Worm (Caenorhabditis elegans) whole organism, L1 larva: ENCODE measurements around the gene srg-39.

ENCODE experiments used
- C04F5.9 ChIP-seq: sonication (generic microtip); optimal IDR thresholded peaks from 2 replicates; lab custom pipeline; 2016; ENCODE audit warnings: missing genetic modification characterization, missing compliant biosample characterization
- C16A3.4 ChIP-seq: fragments of 150-350 bp; optimal IDR thresholded peaks from 2 replicates; lab custom pipeline; 2014; ENCODE audit warnings: missing biosample characterization, missing genetic modification characterization
- alr-1 ChIP-seq: fragments of 200-800 bp; sonication (Bioruptor generic); optimal IDR thresholded peaks from 2 replicates; lab custom pipeline; 2018; ENCODE audit warnings: borderline replicate concordance, mild to moderate bottlenecking, missing genetic modification characterization, missing compliant biosample characterization
- aly-2 ChIP-seq: fragments of 150-350 bp; optimal IDR thresholded peaks from 2 replicates; lab custom pipeline; 2014; ENCODE audit warnings: missing biosample characterization, missing genetic modification characterization
- dpl-1 ChIP-seq, 3 experiments: fragments of 150-350 bp in 2 of 3; sonication (generic microtip) in 1 of 3; optimal IDR thresholded peaks; 2 replicates each; lab custom pipeline; 2014 to 2017; ENCODE audit warnings: missing biosample characterization in 3 of 3, missing genetic modification characterization in 3 of 3, missing genetic modification reagents in 3 of 3
- efl-3 ChIP-seq: fragments of 200-800 bp; sonication (Bioruptor generic); optimal IDR thresholded peaks from 2 replicates; lab custom pipeline; 2018; ENCODE audit warnings: mild to moderate bottlenecking, missing genetic modification characterization, missing compliant biosample characterization
- elt-3 ChIP-seq, 6 experiments: fragments of 150-350 bp in 1 of 6; sonication (generic microtip); optimal IDR thresholded peaks; 2 replicates each; lab custom pipeline; 2017 to 2018; ENCODE audit warnings: missing biosample characterization in 6 of 6, missing genetic modification characterization in 6 of 6, inconsistent platforms in 1 of 6
- ets-5 ChIP-seq: fragments of 200-800 bp; sonication (Bioruptor generic); IDR thresholded peaks from 2 replicates; pipeline ENCODE4 v1.3.6; 2022; ENCODE audit warnings: missing genetic modification characterization, missing compliant biosample characterization
- fkh-10 ChIP-seq: sonication (generic microtip); optimal IDR thresholded peaks from 2 replicates; lab custom pipeline; 2017; ENCODE audit warnings: missing biosample characterization, missing genetic modification reagents, missing genetic modification characterization
- fkh-8 ChIP-seq: sonication (generic microtip); optimal IDR thresholded peaks from 2 replicates; lab custom pipeline; 2016; ENCODE audit warnings: mild to moderate bottlenecking, missing genetic modification characterization, missing compliant biosample characterization
- fos-1 ChIP-seq: fragments of 150-350 bp; optimal IDR thresholded peaks from 2 replicates; lab custom pipeline; 2014; ENCODE audit warnings: missing biosample characterization, missing genetic modification characterization
- grh-1 ChIP-seq: fragments of 200-800 bp; sonication (Bioruptor generic); IDR thresholded peaks from 2 replicates; pipeline ENCODE4 v1.3.6; 2022; ENCODE audit warnings: missing genetic modification reagents, missing genetic modification characterization, missing compliant biosample characterization
- hlh-17 ChIP-seq: fragments of 200-800 bp; sonication (Bioruptor generic); optimal IDR thresholded peaks from 2 replicates; lab custom pipeline; 2018; ENCODE audit warnings: missing genetic modification characterization, mild to moderate bottlenecking, missing compliant biosample characterization, moderate library complexity, borderline replicate concordance
- hlh-4 ChIP-seq: sonication (generic microtip); optimal IDR thresholded peaks from 2 replicates; lab custom pipeline; 2016; ENCODE audit warnings: mild to moderate bottlenecking, missing genetic modification characterization, missing compliant biosample characterization
- hpl-2 ChIP-seq: fragments of 150-350 bp; optimal IDR thresholded peaks from 2 replicates; lab custom pipeline; 2014; ENCODE audit warnings: missing biosample characterization, missing genetic modification reagents, missing genetic modification characterization
- isw-1 ChIP-seq: fragments of 200-800 bp; sonication (Bioruptor generic); IDR thresholded peaks from 2 replicates; pipeline ENCODE4 v1.3.6; 2022; ENCODE audit warnings: missing genetic modification characterization, missing compliant biosample characterization
- jun-1 ChIP-seq: fragments of 150-350 bp; optimal IDR thresholded peaks from 2 replicates; lab custom pipeline; 2014; ENCODE audit warnings: missing biosample characterization, missing genetic modification reagents, missing genetic modification characterization
- lin-35 ChIP-seq, 2 experiments: fragments of 150-350 bp; optimal IDR thresholded peaks; 2 replicates each; lab custom pipeline; 2014; ENCODE audit warnings: missing biosample characterization in 2 of 2, missing genetic modification characterization in 2 of 2, missing genetic modification reagents in 2 of 2
- lin-39 ChIP-seq: fragments of 150-350 bp; optimal IDR thresholded peaks from 2 replicates; lab custom pipeline; 2014; ENCODE audit warnings: missing biosample characterization, missing genetic modification reagents, missing genetic modification characterization
- lir-3 ChIP-seq: sonication (generic microtip); optimal IDR thresholded peaks from 2 replicates; lab custom pipeline; 2016; ENCODE audit warnings: mild to moderate bottlenecking, missing genetic modification characterization, moderate library complexity, missing compliant biosample characterization; ENCODE audit not compliant: poor library complexity
- mep-1 ChIP-seq: fragments of 150-350 bp; optimal IDR thresholded peaks from 2 replicates; lab custom pipeline; 2014; ENCODE audit warnings: missing biosample characterization, missing genetic modification characterization
- nhr-11 ChIP-seq: fragments of 150-350 bp; optimal IDR thresholded peaks from 2 replicates; lab custom pipeline; 2014; ENCODE audit warnings: missing biosample characterization, missing genetic modification characterization
- nhr-12 ChIP-seq: sonication (generic microtip); optimal IDR thresholded peaks from 2 replicates; lab custom pipeline; 2017; ENCODE audit warnings: missing biosample characterization, missing genetic modification characterization
- nhr-19 ChIP-seq: fragments of 200-800 bp; sonication (Bioruptor generic); conservative IDR thresholded peaks from 2 replicates; pipeline ENCODE4 v1.3.6; 2022; ENCODE audit warnings: missing genetic modification characterization, missing compliant biosample characterization
- nhr-20 ChIP-seq: sonication (generic microtip); optimal IDR thresholded peaks from 2 replicates; lab custom pipeline; 2016; ENCODE audit warnings: mild to moderate bottlenecking, missing genetic modification characterization, missing compliant biosample characterization
- nhr-28 ChIP-seq: fragments of 150-350 bp; optimal IDR thresholded peaks from 2 replicates; lab custom pipeline; 2014; ENCODE audit warnings: missing biosample characterization, missing genetic modification characterization
- nhr-47 ChIP-seq: sonication (generic microtip); optimal IDR thresholded peaks from 2 replicates; lab custom pipeline; 2016; ENCODE audit warnings: mild to moderate bottlenecking, missing genetic modification characterization, moderate library complexity, missing compliant biosample characterization
- nhr-76 ChIP-seq: sonication (generic microtip); optimal IDR thresholded peaks from 2 replicates; lab custom pipeline; 2017; ENCODE audit warnings: missing biosample characterization, missing genetic modification characterization
- nhr-77 ChIP-seq: fragments of 150-350 bp; optimal IDR thresholded peaks from 2 replicates; lab custom pipeline; 2014; ENCODE audit warnings: missing biosample characterization, missing genetic modification characterization
- nhr-84 ChIP-seq: sonication (generic microtip); optimal IDR thresholded peaks from 2 replicates; lab custom pipeline; 2017; ENCODE audit warnings: missing biosample characterization, missing genetic modification characterization
- nhr-85 ChIP-seq: sonication (generic microtip); peaks from one replicate; lab custom pipeline; 2016; ENCODE audit warnings: missing genetic modification characterization, inconsistent platforms, missing compliant biosample characterization
- nhr-90 ChIP-seq: sonication (generic microtip); optimal IDR thresholded peaks from 2 replicates; lab custom pipeline; 2016; ENCODE audit warnings: mild to moderate bottlenecking, missing genetic modification characterization, missing compliant biosample characterization; ENCODE audit not compliant: poor library complexity
- rnt-1 ChIP-seq: sonication (generic microtip); optimal IDR thresholded peaks from 2 replicates; lab custom pipeline; 2016; ENCODE audit warnings: mild to moderate bottlenecking, missing genetic modification characterization, moderate library complexity, missing compliant biosample characterization
- snpc-4 ChIP-seq: fragments of 150-350 bp; optimal IDR thresholded peaks from 2 replicates; lab custom pipeline; 2014; ENCODE audit warnings: missing biosample characterization, missing genetic modification characterization
- snu-23 ChIP-seq: sonication (generic microtip); optimal IDR thresholded peaks from 2 replicates; lab custom pipeline; 2016; ENCODE audit warnings: missing genetic modification characterization, missing compliant biosample characterization
- sox-4 ChIP-seq: sonication (generic microtip); optimal IDR thresholded peaks from 2 replicates; lab custom pipeline; 2016; ENCODE audit warnings: missing genetic modification characterization, missing compliant biosample characterization
- sptf-1 ChIP-seq: fragments of 150-350 bp; optimal IDR thresholded peaks from 2 replicates; lab custom pipeline; 2014; ENCODE audit warnings: missing biosample characterization, missing genetic modification characterization
- sup-37 ChIP-seq: fragments of 200-800 bp; sonication (Bioruptor generic); optimal IDR thresholded peaks from 2 replicates; lab custom pipeline; 2018; ENCODE audit warnings: mild to moderate bottlenecking, missing genetic modification characterization, missing compliant biosample characterization
- swsn-7 ChIP-seq: sonication (generic microtip); optimal IDR thresholded peaks from 2 replicates; lab custom pipeline; 2016; ENCODE audit warnings: missing genetic modification characterization, missing compliant biosample characterization
- tbx-2 ChIP-seq: sonication (generic microtip); optimal IDR thresholded peaks from 2 replicates; lab custom pipeline; 2016; ENCODE audit warnings: missing genetic modification characterization, missing compliant biosample characterization
- tlp-1 ChIP-seq: fragments of 150-350 bp; optimal IDR thresholded peaks from 2 replicates; lab custom pipeline; 2014; ENCODE audit warnings: missing biosample characterization, missing genetic modification characterization
- unc-98 ChIP-seq: fragments of 200-800 bp; sonication (Bioruptor generic); IDR thresholded peaks from 2 replicates; pipeline ENCODE4 v1.3.6; 2022; ENCODE audit warnings: missing genetic modification characterization, missing compliant biosample characterization
- vab-15 ChIP-seq: sonication (generic microtip); optimal IDR thresholded peaks from 2 replicates; lab custom pipeline; 2017; ENCODE audit warnings: missing genotype, mild to moderate bottlenecking, missing genetic modification characterization, missing compliant biosample characterization
- zag-1 ChIP-seq: fragments of 150-350 bp; optimal IDR thresholded peaks from 2 replicates; lab custom pipeline; 2014; ENCODE audit warnings: missing biosample characterization, missing genetic modification characterization
- ztf-11 ChIP-seq, 2 experiments: sonication (generic microtip); optimal IDR thresholded peaks; 2 replicates each; lab custom pipeline; 2016 to 2017; ENCODE audit warnings: missing genetic modification characterization in 2 of 2, missing biosample characterization in 1 of 2, missing compliant biosample characterization in 1 of 2
- ztf-4 ChIP-seq: fragments of 150-350 bp; optimal IDR thresholded peaks from 2 replicates; lab custom pipeline; 2014; ENCODE audit warnings: missing biosample characterization, missing genetic modification characterization

The srg-39 gene

ce11 chrV:11118179-11118725 lies 34.0 kb downstream of the srg-39 start (continued):
- TF ChIP-seq tlp-1 (tag; lab: Kevin White, UChicago) (no peak), nhr-77 (tag; lab: Kevin White, UChicago) (no peak), aly-2 (no peak), efl-3 (GFP tag; lab: Kevin White, UChicago) (no peak), nhr-20 (tag; lab: Kevin White, UChicago) (peak; percentile 16), ets-5 (GFP tag; lab: Robert Waterston, UW) (no peak), tbx-2 (tag; lab: Kevin White, UChicago) (no peak), snu-23 (GFP tag; lab: Kevin White, UChicago) (no peak), lir-3 (no peak), C04F5.9 (tag; lab: Kevin White, UChicago) (no peak), lin-35 (GFP tag; optimal IDR thresholded peaks at IDR 0.05; lab: Kevin White, UChicago) (peak in 1 of 2 experiments; percentile 11), nhr-12 (tag; lab: Kevin White, UChicago) (no peak), swsn-7 (no peak), nhr-11 (tag; lab: Kevin White, UChicago) (no peak), nhr-47 (peak; percentile 15), dpl-1 (GFP tag; optimal IDR thresholded peaks at IDR 0.05; lab: Kevin White, UChicago) (no peak), rnt-1 (tag; lab: Kevin White, UChicago) (no peak), fkh-10 (GFP tag; lab: Kevin White, UChicago) (no peak), mep-1 (tag; lab: Kevin White, UChicago) (no peak), ztf-4 (peak; percentile 60), nhr-76 (tag; lab: Kevin White, UChicago) (no peak), nhr-90 (peak; percentile 61), nhr-84 (no peak), hlh-4 (no peak), lin-39 (tag; lab: Kevin White, UChicago) (no peak), ztf-11 (tag; optimal IDR thresholded peaks at IDR 0.05; lab: Kevin White, UChicago) (peak in 1 of 2 experiments; percentile 3), hlh-17 (GFP tag; lab: Kevin White, UChicago) (no peak)

DNA sequence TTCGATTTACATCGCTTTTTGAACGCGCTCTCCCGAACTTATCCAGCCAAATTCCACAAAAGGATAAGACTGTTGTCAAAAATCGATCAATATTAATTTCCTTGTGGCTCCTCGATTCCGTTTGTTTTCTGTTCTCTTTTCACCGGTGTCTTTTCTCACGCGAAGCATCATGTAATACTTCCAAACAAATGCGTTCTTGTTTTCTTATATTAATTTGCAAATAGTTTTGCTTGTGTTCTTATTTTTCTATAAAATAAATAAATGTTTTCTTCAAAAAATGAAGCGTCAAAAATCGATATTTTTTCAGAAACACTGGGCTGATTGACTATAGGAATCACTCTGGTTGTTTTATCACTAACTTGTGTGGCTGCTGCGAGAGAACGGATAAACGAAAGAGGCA lies 38.6 kb downstream of the srg-39 start, which contains the start of gene math-33:
math-33 (plus strand) TSS at position 301 of the 400 bp plus-strand sequence.
- TF ChIP-seq snu-23 (GFP tag; lab: Kevin White, UChicago) (no peak), snpc-4 (tag; lab: Kevin White, UChicago) (no peak), fos-1 (tag; lab: Kevin White, UChicago) (no peak), hlh-17 (GFP tag; lab: Kevin White, UChicago) (no peak), jun-1 (tag; lab: Kevin White, UChicago) (no peak), vab-15 (tag; lab: Kevin White, UChicago) (no peak), tlp-1 (tag; lab: Kevin White, UChicago) (no peak), ztf-11 (tag; optimal IDR thresholded peaks at IDR 0.05; lab: Kevin White, UChicago) (no peak), fkh-8 (tag; lab: Kevin White, UChicago) (no peak), elt-3 (tag; optimal IDR thresholded peaks at IDR 0.05; lab: Kevin White, UChicago) (no peak), isw-1 (GFP tag; lab: Robert Waterston, UW) (no peak)
- TF ChIP-seq, all 84 proteins: peak for 0

DNA sequence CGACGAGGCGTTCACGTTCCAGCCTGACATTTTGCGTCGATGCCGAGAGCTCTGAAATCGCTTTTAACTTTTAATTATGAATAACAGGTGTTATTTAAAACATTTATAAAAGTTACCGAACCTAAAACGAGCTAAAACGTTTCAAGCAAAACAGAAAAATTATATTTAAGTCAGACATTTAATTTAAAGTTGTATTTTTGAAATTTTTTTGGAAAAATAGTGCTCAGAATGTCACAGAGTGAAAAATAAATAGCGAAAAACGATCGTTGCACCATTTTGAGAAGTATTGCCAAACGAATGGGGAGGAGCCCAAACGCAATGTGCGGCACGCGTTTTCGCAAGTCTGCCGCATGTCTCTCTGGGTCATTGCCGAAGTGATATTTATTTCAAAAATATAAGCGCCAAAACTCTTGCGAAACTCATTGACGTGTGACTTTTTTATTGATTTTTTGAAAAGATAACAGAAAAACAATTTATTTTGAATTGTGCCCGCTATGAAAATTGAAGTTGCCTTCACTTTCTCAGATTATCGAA lies 39.1 kb downstream of the srg-39 start, which contains the start of gene erfa-3:
erfa-3 (minus strand) TSS at position 51 of the 534 bp plus-strand sequence.
- TF ChIP-seq nhr-85 (tag; lab: Kevin White, UChicago) (peak; percentile 76), ets-5 (GFP tag; lab: Robert Waterston, UW) (no peak), efl-3 (GFP tag; lab: Kevin White, UChicago) (no peak), lin-35 (GFP tag; optimal IDR thresholded peaks at IDR 0.05; lab: Kevin White, UChicago) (peak; percentile 40 to 72), jun-1 (tag; lab: Kevin White, UChicago) (peak; percentile 33), hpl-2 (peak; percentile 25), alr-1 (tag; lab: Kevin White, UChicago) (no peak), lir-3 (peak; percentile 15), nhr-12 (tag; lab: Kevin White, UChicago) (no peak), sox-4 (tag; lab: Kevin White, UChicago) (peak; percentile 34), zag-1 (tag; lab: Kevin White, UChicago) (no peak), C16A3.4 (peak; percentile 67), fkh-8 (tag; lab: Kevin White, UChicago) (peak; percentile 24), snpc-4 (tag; lab: Kevin White, UChicago) (peak; percentile 50), nhr-20 (tag; lab: Kevin White, UChicago) (peak; percentile 59), mep-1 (tag; lab: Kevin White, UChicago) (peak; percentile 46), grh-1 (GFP tag; lab: Robert Waterston, UW) (peak; percentile 51; the same call in 1 of the 2 replicates), nhr-11 (tag; lab: Kevin White, UChicago) (no peak), nhr-19 (GFP tag; lab: Robert Waterston, UW) (peak; percentile 53), sup-37 (no peak), nhr-28 (no peak), sptf-1 (tag; lab: Kevin White, UChicago) (no peak), aly-2 (no peak), unc-98 (GFP tag; lab: Robert Waterston, UW) (no peak)
